Fruit fly (Drosophila melanogaster) whole organism, wandering third instar larva: ENCODE data around the gene alt.
A peak's percentile ranks its signal among the peaks of the same experiment; 100 is the strongest.

ENCODE experiments used
- Abd-B ChIP-seq: fragments of >200 bp; optimal IDR thresholded peaks from 2 replicates; lab custom pipeline; 2017; ENCODE audit warnings: missing biosample characterization, missing genetic modification characterization
- CG32264 ChIP-seq: fragments of 200-800 bp; sonication (Bioruptor generic); optimal IDR thresholded peaks from 2 replicates; lab custom pipeline; 2016; ENCODE audit warnings: missing biosample characterization, missing genetic modification characterization
- CG9705 ChIP-seq: fragments of 200-800 bp; sonication (Bioruptor generic); optimal IDR thresholded peaks from 2 replicates; lab custom pipeline; 2018; ENCODE audit warnings: missing biosample characterization, mild to moderate bottlenecking, missing genetic modification characterization
- Dif ChIP-seq: fragments of 200-275, 200-300 bp; sonication (Bioruptor generic); optimal IDR thresholded peaks from 2 replicates; lab custom pipeline; 2018; ENCODE audit warnings: missing biosample characterization, missing genetic modification characterization; ENCODE audit not compliant: partially characterized antibody
- GATAd ChIP-seq: sonication (Bioruptor generic); optimal IDR thresholded peaks from 2 replicates; lab custom pipeline; 2016; ENCODE audit warnings: missing biosample characterization, missing genetic modification characterization
- HLH106 ChIP-seq: fragments of 200-800 bp; optimal IDR thresholded peaks from 3 replicates; lab custom pipeline; 2019; ENCODE audit warnings: missing biosample characterization, mild to moderate bottlenecking, missing genetic modification characterization, moderate library complexity
- Hnf4 ChIP-seq: fragments of 200-800 bp; sonication (Bioruptor generic); optimal IDR thresholded peaks from 2 replicates; lab custom pipeline; 2016; ENCODE audit warnings: missing biosample characterization, mild to moderate bottlenecking, missing genetic modification characterization
- Hr78 ChIP-seq: fragments of >200 bp; optimal IDR thresholded peaks from 2 replicates; lab custom pipeline; 2017; ENCODE audit warnings: missing biosample characterization, missing genetic modification characterization
- Hr83 ChIP-seq: fragments of 200-300 bp; sonication (Bioruptor generic); optimal IDR thresholded peaks from 2 replicates; lab custom pipeline; 2016; ENCODE audit warnings: missing biosample characterization, mild to moderate bottlenecking, missing genetic modification characterization, moderate library complexity; ENCODE audit not compliant: poor library complexity, severe bottlenecking
- Jra ChIP-seq: sonication (Bioruptor generic); optimal IDR thresholded peaks from 2 replicates; lab custom pipeline; 2016; ENCODE audit warnings: missing biosample characterization, missing genetic modification characterization
- Mio ChIP-seq: sonication (Bioruptor generic); optimal IDR thresholded peaks from 2 replicates; lab custom pipeline; 2016; ENCODE audit warnings: missing biosample characterization, missing genetic modification characterization
- Myc ChIP-seq: fragments of >200 bp; optimal IDR thresholded peaks from 2 replicates; lab custom pipeline; 2017
- N ChIP-seq: fragments of >200 bp; optimal IDR thresholded peaks from 2 replicates; lab custom pipeline; 2018; ENCODE audit warnings: missing biosample characterization, missing external identifiers, missing genetic modification characterization
- OdsH ChIP-seq: fragments of 200-800 bp; sonication (Bioruptor generic); optimal IDR thresholded peaks from 2 replicates; lab custom pipeline; 2016; ENCODE audit warnings: missing biosample characterization, mild to moderate bottlenecking, missing genetic modification characterization
- Rel ChIP-seq, 2 experiments: fragments of 200-800 bp; sonication (Bioruptor generic) in 1 of 2; optimal IDR thresholded peaks; 2 replicates in 1 of 2; 3 replicates in 1 of 2; lab custom pipeline; 2016 to 2019; ENCODE audit warnings: mild to moderate bottlenecking in 2 of 2, missing biosample characterization in 2 of 2, missing genetic modification characterization in 2 of 2, moderate library complexity in 1 of 2
- Sp1 ChIP-seq: fragments of 200-800 bp; sonication (Bioruptor generic); optimal IDR thresholded peaks from 3 replicates; lab custom pipeline; 2019; ENCODE audit warnings: missing biosample characterization, mild to moderate bottlenecking, missing genetic modification characterization, moderate library complexity
- Vsx2 ChIP-seq: fragments of 200-300, 225-300 bp; sonication (Bioruptor generic); optimal IDR thresholded peaks from 2 replicates; lab custom pipeline; 2018; ENCODE audit warnings: missing biosample characterization, missing genetic modification characterization; ENCODE audit not compliant: partially characterized antibody
- br ChIP-seq: fragments of 200-800 bp; sonication (Bioruptor generic); optimal IDR thresholded peaks from 2 replicates; lab custom pipeline; 2016; ENCODE audit warnings: missing biosample characterization, missing genetic modification characterization
- brk ChIP-seq: fragments of 200-800 bp; sonication (Bioruptor generic); optimal IDR thresholded peaks from 2 replicates; lab custom pipeline; 2016; ENCODE audit warnings: missing biosample characterization, mild to moderate bottlenecking, missing genetic modification characterization
- dl ChIP-seq, 2 experiments: fragments of 175-275, 200-275 bp in 1 of 2; fragments of 200-275 bp in 1 of 2; sonication (Bioruptor generic); optimal IDR thresholded peaks; lab custom pipeline; 2018; ENCODE audit warnings: mild to moderate bottlenecking in 2 of 2, missing biosample characterization in 2 of 2, missing genetic modification characterization in 2 of 2, moderate library complexity in 2 of 2; ENCODE audit not compliant: partially characterized antibody in 2 of 2, insufficient read depth in 1 of 2
- dmrt93B ChIP-seq: fragments of 200-800 bp; sonication (Bioruptor generic); optimal IDR thresholded peaks from 2 replicates; lab custom pipeline; 2018; ENCODE audit warnings: missing biosample characterization, mild to moderate bottlenecking, missing genetic modification characterization
- dsf ChIP-seq: sonication (Bioruptor generic); optimal IDR thresholded peaks from 2 replicates; lab custom pipeline; 2016; ENCODE audit warnings: missing biosample characterization, missing genetic modification characterization, borderline replicate concordance
- ey ChIP-seq: fragments of 200-800 bp; sonication (Bioruptor generic); optimal IDR thresholded peaks from 2 replicates; lab custom pipeline; 2016; ENCODE audit warnings: missing biosample characterization, missing genetic modification characterization
- foxo ChIP-seq, 2 experiments: fragments of 200-800 bp; sonication (Bioruptor generic); optimal IDR thresholded peaks; 2 replicates in 1 of 2; 3 replicates in 1 of 2; lab custom pipeline; 2016 to 2017; ENCODE audit warnings: missing biosample characterization in 2 of 2, missing genetic modification characterization in 2 of 2
- fru ChIP-seq: fragments of 200-800 bp; sonication (Bioruptor generic); optimal IDR thresholded peaks from 3 replicates; lab custom pipeline; 2016; ENCODE audit warnings: missing biosample characterization, mild to moderate bottlenecking, missing genetic modification characterization
- h ChIP-seq: fragments of 200-800 bp; sonication (Bioruptor generic); optimal IDR thresholded peaks from 3 replicates; lab custom pipeline; 2016; ENCODE audit warnings: missing biosample characterization, mild to moderate bottlenecking, missing genetic modification characterization
- jim ChIP-seq: fragments of 175-275, 200-325 bp; sonication (Bioruptor generic); optimal IDR thresholded peaks from 2 replicates; lab custom pipeline; 2016; ENCODE audit warnings: missing biosample characterization, mild to moderate bottlenecking, missing genetic modification characterization
- lola ChIP-seq: fragments of >200 bp; optimal IDR thresholded peaks from 2 replicates; lab custom pipeline; 2017; ENCODE audit warnings: missing biosample characterization, missing genetic modification characterization
- pan ChIP-seq: fragments of >200 bp; optimal IDR thresholded peaks from 2 replicates; lab custom pipeline; 2017
- psq ChIP-seq: fragments of 200-800 bp; sonication (Bioruptor generic); optimal IDR thresholded peaks from 3 replicates; lab custom pipeline; 2017; ENCODE audit warnings: missing biosample characterization, mild to moderate bottlenecking, missing genetic modification characterization, moderate library complexity
- rgr ChIP-seq: fragments of 200-800 bp; sonication (Bioruptor generic); optimal IDR thresholded peaks from 3 replicates; lab custom pipeline; 2016; ENCODE audit warnings: missing biosample characterization, mild to moderate bottlenecking, missing genetic modification characterization
- sage ChIP-seq: fragments of 200-800 bp; sonication (Bioruptor generic); optimal IDR thresholded peaks from 2 replicates; lab custom pipeline; 2016; ENCODE audit warnings: missing biosample characterization, mild to moderate bottlenecking, missing genetic modification characterization
- tai ChIP-seq: sonication (Bioruptor generic); optimal IDR thresholded peaks from 2 replicates; lab custom pipeline; 2016; ENCODE audit warnings: missing biosample characterization, missing genetic modification characterization
- usp ChIP-seq: fragments of >200 bp; optimal IDR thresholded peaks from 2 replicates; lab custom pipeline; 2017; ENCODE audit warnings: missing biosample characterization, missing genetic modification characterization
- woc ChIP-seq: sonication (Bioruptor generic); optimal IDR thresholded peaks from 2 replicates; lab custom pipeline; 2016; ENCODE audit warnings: missing biosample characterization, mild to moderate bottlenecking, missing genetic modification characterization

The alt gene

DNA sequence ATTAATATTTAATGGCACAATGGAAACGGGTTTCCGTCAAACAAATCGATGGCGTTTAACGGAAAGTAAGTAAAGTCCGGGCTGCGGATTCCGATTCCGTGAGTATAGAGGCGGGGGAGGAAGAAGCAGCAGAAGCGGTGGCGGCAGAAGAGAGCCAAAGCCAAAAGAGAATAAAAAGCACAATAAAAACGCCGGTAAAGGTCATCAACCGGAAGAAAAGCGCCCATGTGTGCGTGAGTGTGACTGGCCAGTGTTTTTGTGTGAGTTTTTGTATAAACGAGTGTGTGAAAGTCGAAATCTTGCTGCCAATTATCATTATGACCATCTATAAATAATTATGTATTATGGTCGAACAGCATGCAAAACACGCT lies 2.1 kb downstream of the alt start:
- no peak for TF ChIP-seq Rel (GFP tag; optimal IDR thresholded peaks at IDR 0.05; lab: Kevin White, UChicago)
- TF ChIP-seq Rel (tag; optimal IDR thresholded peaks at IDR 0.05; lab: Kevin White, UChicago): peak; percentile 45
- TF ChIP-seq dl (GFP tag; optimal IDR thresholded peaks at IDR 0.05; lab: Kevin White, UChicago; ENCODE audit: insufficient read depth in 1 of 2, partially characterized antibody in 2 of 2): peak in 1 of 2 experiments; percentile 8
- peak; percentile 80 for TF ChIP-seq jim (GFP tag; lab: Kevin White, UChicago)
- no peak for TF ChIP-seq Mio

- TF ChIP-seq brk (peak; percentile 89), CG9705 (peak; percentile 76), jim (GFP tag; lab: Kevin White, UChicago) (no peak), dsf (peak; percentile 67), Hr78 (GFP tag; lab: Kevin White, UChicago) (no peak), HLH106 (tag; lab: Kevin White, UChicago) (peak; percentile 92), psq (GFP tag; lab: Kevin White, UChicago) (peak; percentile 87), sage (GFP tag; lab: Kevin White, UChicago) (peak; percentile 85), Mio (peak; percentile 8), Sp1 (GFP tag; lab: Kevin White, UChicago) (peak; percentile 95), Rel (GFP tag; optimal IDR thresholded peaks at IDR 0.05; lab: Kevin White, UChicago) (peak; percentile 59), Rel (tag; optimal IDR thresholded peaks at IDR 0.05; lab: Kevin White, UChicago) (peak; percentile 66), N (GFP tag; lab: Kevin White, UChicago) (no peak), Vsx2 (GFP tag; lab: Kevin White, UChicago) (no peak), dmrt93B (peak; percentile 82), CG32264 (GFP tag; lab: Kevin White, UChicago) (peak; percentile 48), Jra (GFP tag; lab: Kevin White, UChicago) (peak; percentile 23), rgr (GFP tag; lab: Kevin White, UChicago) (peak; percentile 86), GATAd (GFP tag; lab: Kevin White, UChicago) (no peak), pan (lab: Kevin White, UChicago) (no peak), h (GFP tag; lab: Kevin White, UChicago) (peak; percentile 90), ey (GFP tag; lab: Kevin White, UChicago) (peak; percentile 88), woc (GFP tag; lab: Kevin White, UChicago) (peak; percentile 84), fru (GFP tag; lab: Kevin White, UChicago) (peak; percentile 88), br (peak; percentile 86), Hnf4 (GFP tag; lab: Kevin White, UChicago) (peak; percentile 80), foxo (GFP tag; optimal IDR thresholded peaks at IDR 0.05; lab: Kevin White, UChicago) (peak; percentile 33 to 93), usp (peak; percentile 33), Abd-B (no peak), lola (GFP tag; lab: Kevin White, UChicago) (no peak), Dif (no peak), tai (GFP tag; lab: Kevin White, UChicago) (peak; percentile 33), Myc (lab: Kevin White, UChicago) (no peak), OdsH (peak; percentile 89), Hr83 (GFP tag; lab: Kevin White, UChicago) (no peak)
- TF ChIP-seq, all 38 proteins: peak for 23
Measured at dm6 chr3R:17679368-17679997, 2.8 kb downstream of the alt start.

DNA sequence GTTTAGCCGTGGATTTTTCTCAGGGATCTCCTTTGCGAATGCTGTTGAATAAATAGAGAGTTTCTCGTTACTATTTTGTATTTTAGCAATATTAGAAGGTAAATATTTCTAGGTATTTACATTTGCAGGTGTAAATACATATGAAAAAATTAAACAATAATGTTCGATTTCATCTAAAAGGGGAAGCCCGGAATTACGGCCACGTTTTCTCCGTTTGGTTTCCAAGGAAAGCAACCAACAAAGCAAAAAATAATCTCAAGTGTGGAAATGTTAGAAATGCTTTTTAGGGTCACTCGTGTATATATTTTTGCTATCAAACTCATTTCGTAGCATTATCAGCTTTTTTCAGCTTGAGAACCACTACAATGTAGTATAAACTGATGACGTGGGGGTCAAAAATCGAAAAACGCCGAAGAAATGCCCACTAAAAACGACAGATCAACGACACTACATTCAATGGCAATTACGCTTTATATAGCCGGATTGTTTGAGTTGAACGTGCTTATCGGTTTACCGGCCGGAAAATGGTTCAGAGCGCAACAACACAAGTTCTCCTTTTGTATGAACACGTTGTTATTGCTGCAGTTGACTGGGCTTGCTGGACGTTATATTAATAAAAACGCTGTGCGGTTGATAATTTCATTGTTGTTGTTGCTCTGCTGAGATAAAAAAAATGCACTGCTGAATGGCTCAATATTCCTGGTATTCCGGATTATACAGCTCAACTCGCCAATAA lies 4.0 kb downstream of the alt start:
- TF ChIP-seq HLH106 (tag; lab: Kevin White, UChicago) (no peak), Rel (GFP tag; optimal IDR thresholded peaks at IDR 0.05; lab: Kevin White, UChicago) (no peak), Rel (tag; optimal IDR thresholded peaks at IDR 0.05; lab: Kevin White, UChicago) (peak; percentile 96), dmrt93B (no peak), Jra (GFP tag; lab: Kevin White, UChicago) (no peak)
- TF ChIP-seq, all 38 proteins: peak for 1
